Fruit fly (Drosophila melanogaster): ENCODE measurements around the gene CG8097.

DNA sequence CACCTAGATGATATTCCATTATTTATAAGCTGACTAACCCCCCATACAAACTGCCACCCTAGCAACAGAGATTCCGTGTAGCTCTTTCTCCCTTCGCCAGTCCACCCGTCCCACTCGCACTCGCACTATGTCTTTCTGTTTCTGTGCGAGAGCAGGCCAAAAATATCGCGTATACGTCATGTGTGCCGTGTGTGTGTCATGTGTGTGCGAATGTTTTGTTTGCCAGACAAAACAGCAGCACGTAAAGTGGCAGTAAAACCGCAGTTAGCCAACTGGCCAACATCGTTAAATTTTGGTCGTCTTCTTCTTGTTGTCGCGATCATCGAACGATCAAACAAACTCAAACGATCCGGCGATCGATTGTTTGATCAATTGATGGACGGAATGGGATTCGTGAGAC is 48.5 kb downstream of the CG8097 start:
- TF ChIP-seq CG6163 (GFP tag; IDR thresholded peaks at IDR 0.05) (no peak), Lpt (GFP tag; optimal IDR thresholded peaks at IDR 0.05) (no peak), Eip78C (GFP tag) (no peak), dsx (GFP tag; optimal IDR thresholded peaks at IDR 0.05; ENCODE audit: poor library complexity, severe bottlenecking) (no peak), spab (GFP tag; optimal IDR thresholded peaks at IDR 0.05) (no peak), fd59A (GFP tag; optimal IDR thresholded peaks at IDR 0.05) (no peak), Eip75B (GFP tag; optimal IDR thresholded peaks at IDR 0.05) (no peak), CG6276 (GFP tag; optimal IDR thresholded peaks at IDR 0.05) (no peak), CG6808 (GFP tag; optimal IDR thresholded peaks at IDR 0.05) (no peak)
